Fruit fly (Drosophila melanogaster) whole organism, prepupa: ENCODE measurements around the gene Nep1.

ENCODE experiments used
- Blimp-1 ChIP-seq: fragments of 200-800 bp; sonication (Bioruptor generic); optimal IDR thresholded peaks from 3 replicates; lab custom pipeline; 2017; ENCODE audit warnings: missing biosample characterization, missing genetic modification characterization, mild to moderate bottlenecking, moderate library complexity, missing genetic modification reagents
- CG10631 ChIP-seq: fragments of 200-800 bp; sonication (Bioruptor generic); optimal IDR thresholded peaks from 2 replicates; lab custom pipeline; 2016; ENCODE audit warnings: missing biosample characterization, missing genetic modification characterization
- CG10669 ChIP-seq: fragments of 200-800 bp; sonication (Bioruptor generic); optimal IDR thresholded peaks from 3 replicates; lab custom pipeline; 2018; ENCODE audit warnings: missing biosample characterization, mild to moderate bottlenecking, missing genetic modification characterization, moderate library complexity
- CG11294 ChIP-seq: fragments of 200-800 bp; sonication (Bioruptor generic); IDR thresholded peaks from 2 replicates; pipeline ENCODE4 v1.3.6; 2022; ENCODE audit warnings: missing biosample characterization, missing genetic modification characterization
- CG11762 ChIP-seq: fragments of 200-800 bp; sonication (Bioruptor generic); optimal IDR thresholded peaks from 3 replicates; lab custom pipeline; 2016; ENCODE audit warnings: missing biosample characterization, missing genetic modification characterization; ENCODE audit not compliant: insufficient read depth
- CG11902 ChIP-seq: fragments of 200-800 bp; sonication (Bioruptor generic); optimal IDR thresholded peaks from 3 replicates; lab custom pipeline; 2016; ENCODE audit warnings: missing biosample characterization, missing genetic modification characterization
- CG15336 ChIP-seq: fragments of 200-800 bp; sonication (Bioruptor generic); IDR thresholded peaks from 2 replicates; pipeline ENCODE4 v1.3.6; 2022; ENCODE audit warnings: missing biosample characterization, missing genetic modification characterization
- CG1621 ChIP-seq: fragments of 200-800 bp; sonication (Bioruptor generic); optimal IDR thresholded peaks from 3 replicates; lab custom pipeline; 2018; ENCODE audit warnings: missing biosample characterization, mild to moderate bottlenecking, missing genetic modification characterization
- CG16779 ChIP-seq: fragments of 200-800 bp; sonication (Bioruptor generic); optimal IDR thresholded peaks from 3 replicates; lab custom pipeline; 2017; ENCODE audit warnings: missing biosample characterization, mild to moderate bottlenecking, missing genetic modification characterization
- CG31627 ChIP-seq: fragments of 200-800 bp; sonication (Bioruptor generic); optimal IDR thresholded peaks from 3 replicates; lab custom pipeline; 2016; ENCODE audit warnings: missing biosample characterization, missing genetic modification characterization
- CG32006 ChIP-seq: fragments of 200-800 bp; sonication (Bioruptor generic); optimal IDR thresholded peaks from 3 replicates; lab custom pipeline; 2017; ENCODE audit warnings: missing biosample characterization, mild to moderate bottlenecking, missing genetic modification characterization
- CG34406 ChIP-seq: fragments of 200-800 bp; sonication (Bioruptor generic); optimal IDR thresholded peaks from 3 replicates; lab custom pipeline; 2016; ENCODE audit warnings: missing biosample characterization, missing genetic modification characterization
- CG3919 ChIP-seq: fragments of 200-800 bp; sonication (Bioruptor generic); optimal IDR thresholded peaks from 3 replicates; lab custom pipeline; 2016; ENCODE audit warnings: missing biosample characterization, missing genetic modification characterization
- CG4318 ChIP-seq: fragments of 200-800 bp; sonication (Bioruptor generic); optimal IDR thresholded peaks from 3 replicates; lab custom pipeline; 2017; ENCODE audit warnings: missing biosample characterization, mild to moderate bottlenecking, missing genetic modification characterization
- CG6163 ChIP-seq: fragments of 200-800 bp; sonication (Bioruptor generic); IDR thresholded peaks from 3 replicates; pipeline ENCODE4 v1.3.6; 2022; ENCODE audit warnings: missing biosample characterization, missing genetic modification characterization
- CG6276 ChIP-seq: fragments of 200-800 bp; sonication (Bioruptor generic); optimal IDR thresholded peaks from 2 replicates; lab custom pipeline; 2017; ENCODE audit warnings: missing biosample characterization, mild to moderate bottlenecking, missing genetic modification characterization
- CG6792 ChIP-seq: fragments of 200-800 bp; sonication (Bioruptor generic); optimal IDR thresholded peaks from 3 replicates; lab custom pipeline; 2016; ENCODE audit warnings: missing biosample characterization, missing genetic modification characterization
- CG6808 ChIP-seq: fragments of 200-800 bp; sonication (Bioruptor generic); optimal IDR thresholded peaks from 3 replicates; lab custom pipeline; 2017; ENCODE audit warnings: missing biosample characterization, missing genetic modification characterization, mild to moderate bottlenecking, moderate library complexity, missing genetic modification reagents
- CG6854 ChIP-seq: fragments of 200-800 bp; sonication (Bioruptor generic); optimal IDR thresholded peaks from 2 replicates; lab custom pipeline; 2017; ENCODE audit warnings: missing biosample characterization, mild to moderate bottlenecking, missing genetic modification characterization
- CG7368 ChIP-seq: fragments of 200-800 bp; sonication (Bioruptor generic); optimal IDR thresholded peaks from 3 replicates; lab custom pipeline; 2016; ENCODE audit warnings: missing biosample characterization, missing genetic modification characterization
- CG8119 ChIP-seq: fragments of 200-800 bp; sonication (Bioruptor generic); IDR thresholded peaks from 3 replicates; pipeline ENCODE4 v1.3.6; 2022; ENCODE audit warnings: missing biosample characterization, missing genetic modification characterization
- CG8319 ChIP-seq: fragments of 200-800 bp; sonication (Bioruptor generic); optimal IDR thresholded peaks from 3 replicates; lab custom pipeline; 2016; ENCODE audit warnings: missing biosample characterization, missing genetic modification characterization
- CG8632 ChIP-seq: fragments of 200-800 bp; sonication (Bioruptor generic); optimal IDR thresholded peaks from 3 replicates; lab custom pipeline; 2016; ENCODE audit warnings: missing biosample characterization, missing genetic modification characterization
- CG9139 ChIP-seq: fragments of 200-800 bp; sonication (Bioruptor generic); optimal IDR thresholded peaks from 3 replicates; lab custom pipeline; 2017; ENCODE audit warnings: missing biosample characterization, mild to moderate bottlenecking, missing genetic modification characterization
- Eip75B ChIP-seq: fragments of 200-800 bp; sonication (Bioruptor generic); optimal IDR thresholded peaks from 3 replicates; lab custom pipeline; 2016; ENCODE audit warnings: missing biosample characterization, missing genetic modification characterization
- Eip93F ChIP-seq: fragments of 200-800 bp; sonication (Bioruptor generic); optimal IDR thresholded peaks from 2 replicates; lab custom pipeline; 2016; ENCODE audit warnings: missing biosample characterization, mild to moderate bottlenecking, missing genetic modification characterization
- Ets21C ChIP-seq: fragments of 200-800 bp; sonication (Bioruptor generic); optimal IDR thresholded peaks from 3 replicates; lab custom pipeline; 2016; ENCODE audit warnings: missing biosample characterization, missing genetic modification characterization
- Ets96B ChIP-seq: fragments of 200-800 bp; optimal IDR thresholded peaks from 2 replicates; lab custom pipeline; 2019; ENCODE audit warnings: missing biosample characterization, mild to moderate bottlenecking, missing genetic modification characterization, moderate library complexity
- Gug ChIP-seq: fragments of 200-800 bp; sonication (Bioruptor generic); IDR thresholded peaks from 2 replicates; pipeline ENCODE4 v1.3.6; 2022; ENCODE audit warnings: missing biosample characterization, missing genetic modification characterization
- Hr38 ChIP-seq: sonication (Bioruptor generic); optimal IDR thresholded peaks from 2 replicates; lab custom pipeline; 2016; ENCODE audit warnings: missing biosample characterization, missing genetic modification characterization
- Lpt ChIP-seq: fragments of 200-800 bp; sonication (Bioruptor generic); optimal IDR thresholded peaks from 3 replicates; lab custom pipeline; 2016; ENCODE audit warnings: missing biosample characterization, missing genetic modification characterization
- OdsH ChIP-seq: fragments of 200-800 bp; sonication (Bioruptor generic); optimal IDR thresholded peaks from 3 replicates; lab custom pipeline; 2016; ENCODE audit warnings: missing biosample characterization, missing genetic modification characterization
- Smox ChIP-seq: fragments of 200-800 bp; sonication (Bioruptor generic); optimal IDR thresholded peaks from 3 replicates; lab custom pipeline; 2016; ENCODE audit warnings: missing biosample characterization, missing genetic modification characterization
- Sox14 ChIP-seq: fragments of 200-800 bp; sonication (Bioruptor generic); optimal IDR thresholded peaks from 3 replicates; lab custom pipeline; 2016; ENCODE audit warnings: missing biosample characterization, missing genetic modification characterization
- Sox15 ChIP-seq: fragments of 200-800 bp; sonication (Bioruptor generic); optimal IDR thresholded peaks from 3 replicates; lab custom pipeline; 2016; ENCODE audit warnings: missing biosample characterization, missing genetic modification characterization
- achi ChIP-seq: fragments of 200-800 bp; sonication (Bioruptor generic); optimal IDR thresholded peaks from 3 replicates; lab custom pipeline; 2016; ENCODE audit warnings: missing biosample characterization, missing genetic modification characterization
- acj6 ChIP-seq: fragments of 200-800 bp; sonication (Bioruptor generic); optimal IDR thresholded peaks from 3 replicates; lab custom pipeline; 2016; ENCODE audit warnings: missing biosample characterization, missing genetic modification characterization
- cyc ChIP-seq: fragments of 200-800 bp; sonication (Bioruptor generic); optimal IDR thresholded peaks from 3 replicates; lab custom pipeline; 2016; ENCODE audit warnings: missing biosample characterization, missing genetic modification characterization
- dac ChIP-seq: fragments of 200-800 bp; sonication (Bioruptor generic); optimal IDR thresholded peaks from 2 replicates; lab custom pipeline; 2017; ENCODE audit warnings: missing biosample characterization, mild to moderate bottlenecking, missing genetic modification characterization
- dsx ChIP-seq: fragments of 200-800 bp; optimal IDR thresholded peaks from 3 replicates; lab custom pipeline; 2019; ENCODE audit warnings: missing biosample characterization, mild to moderate bottlenecking, missing genetic modification characterization, moderate library complexity; ENCODE audit not compliant: poor library complexity, severe bottlenecking
- eg ChIP-seq: fragments of 200-800 bp; sonication (Bioruptor generic); IDR thresholded peaks from 3 replicates; pipeline ENCODE4 v1.3.6; 2022; ENCODE audit warnings: missing biosample characterization, missing genetic modification characterization
- esn ChIP-seq: fragments of 200-800 bp; sonication (Bioruptor generic); optimal IDR thresholded peaks from 2 replicates; lab custom pipeline; 2016; ENCODE audit warnings: missing biosample characterization, mild to moderate bottlenecking, missing genetic modification characterization, moderate library complexity
- fd85E ChIP-seq: fragments of 200-800 bp; sonication (Bioruptor generic); optimal IDR thresholded peaks from 3 replicates; lab custom pipeline; 2016; ENCODE audit warnings: missing biosample characterization, missing genetic modification characterization
- pdm3 ChIP-seq: fragments of 200-800 bp; sonication (Bioruptor generic); optimal IDR thresholded peaks from 3 replicates; lab custom pipeline; 2016; ENCODE audit warnings: missing biosample characterization, missing genetic modification characterization
- salr ChIP-seq, 2 experiments: fragments of 200-800 bp; sonication (Bioruptor generic); optimal IDR thresholded peaks; 3 replicates each; lab custom pipeline; 2016 to 2018; ENCODE audit warnings: missing biosample characterization in 2 of 2, missing genetic modification characterization in 2 of 2, mild to moderate bottlenecking in 1 of 2
- spab ChIP-seq: fragments of 200-800 bp; sonication (Bioruptor generic); optimal IDR thresholded peaks from 2 replicates; lab custom pipeline; 2017; ENCODE audit warnings: missing biosample characterization, mild to moderate bottlenecking, missing genetic modification characterization, missing genetic modification reagents
- ss ChIP-seq, 2 experiments: fragments of 200-800 bp; sonication (Bioruptor generic); optimal IDR thresholded peaks; 2 replicates in 1 of 2; 3 replicates in 1 of 2; lab custom pipeline; 2017 to 2018; ENCODE audit warnings: mild to moderate bottlenecking in 2 of 2, missing biosample characterization in 2 of 2, missing genetic modification characterization in 2 of 2, moderate library complexity in 1 of 2
- svp ChIP-seq: fragments of 200-800 bp; sonication (Bioruptor generic); peaks from one replicate; lab custom pipeline; 2016; ENCODE audit warnings: missing biosample characterization, missing genetic modification characterization
- topi ChIP-seq: fragments of 200-800 bp; sonication (Bioruptor generic); optimal IDR thresholded peaks from 3 replicates; lab custom pipeline; 2016; ENCODE audit warnings: missing biosample characterization, missing genetic modification characterization
- vri ChIP-seq: fragments of 200-800 bp; sonication (Bioruptor generic); optimal IDR thresholded peaks from 3 replicates; lab custom pipeline; 2016; ENCODE audit warnings: missing biosample characterization, mild to moderate bottlenecking, missing genetic modification characterization

The Nep1 gene

dm6 chrX:6090809-6091667, at the start of gene Nep1, which contains the start of gene Mipp2:
Gene Nep1 (plus strand): TSS chrX:6091205.
Gene Mipp2 (minus strand): TSS chrX:6091471.
- TF ChIP-seq CG6792 (GFP tag; lab: Kevin White, UChicago): no peak
- peak; percentile 80 for TF ChIP-seq eg
- no peak for TF ChIP-seq CG1621 (tag; lab: Kevin White, UChicago)
- peak; percentile 31 for TF ChIP-seq Ets96B (tag; lab: Kevin White, UChicago)
- peak; percentile 63 for TF ChIP-seq pdm3 (GFP tag; lab: Kevin White, UChicago)
- TF ChIP-seq Hr38 (GFP tag; lab: Kevin White, UChicago): no peak
- no peak for TF ChIP-seq CG8632 (GFP tag; lab: Kevin White, UChicago)
- TF ChIP-seq CG3919: peak; percentile 54
- TF ChIP-seq ss (GFP tag; optimal IDR thresholded peaks at IDR 0.05; lab: Kevin White, UChicago): peak in 1 of 2 experiments; percentile 7
- TF ChIP-seq topi: peak; percentile 59
- no peak for TF ChIP-seq fd85E
- TF ChIP-seq Blimp-1: no peak
- no peak for TF ChIP-seq CG9139 (GFP tag; lab: Kevin White, UChicago)
- peak; percentile 80 for TF ChIP-seq svp (GFP tag; lab: Kevin White, UChicago)
- peak; percentile 76 for TF ChIP-seq CG6163
- TF ChIP-seq cyc: peak; percentile 4
- no peak for TF ChIP-seq CG11902 (GFP tag; lab: Kevin White, UChicago)
- peak; percentile 72 for TF ChIP-seq CG15336 (GFP tag; lab: Robert Waterston, UW)
- peak; percentile 63 for TF ChIP-seq CG32006 (GFP tag; lab: Kevin White, UChicago)
- no peak for TF ChIP-seq CG4318 (GFP tag; lab: Kevin White, UChicago)
- peak; percentile 39 for TF ChIP-seq CG31627 (GFP tag; lab: Kevin White, UChicago)
- peak; percentile 58 for TF ChIP-seq Sox14 (GFP tag; lab: Kevin White, UChicago)
- no peak for TF ChIP-seq salr (GFP tag; optimal IDR thresholded peaks at IDR 0.05; lab: Kevin White, UChicago)
- peak; percentile 46; the same call in 1 of the 3 replicates for TF ChIP-seq CG8119 (GFP tag; lab: Robert Waterston, UW)
- TF ChIP-seq spab (GFP tag; lab: Kevin White, UChicago): peak; percentile 17
- TF ChIP-seq esn (GFP tag; lab: Kevin White, UChicago): peak; percentile 62
- peak; percentile 56 for TF ChIP-seq CG10631 (GFP tag; lab: Kevin White, UChicago)
- TF ChIP-seq CG10669: peak; percentile 37
- peak; percentile 11 for TF ChIP-seq Ets21C (GFP tag; lab: Kevin White, UChicago)
- TF ChIP-seq CG6854: no peak
- TF ChIP-seq CG6808 (GFP tag; lab: Kevin White, UChicago): no peak
- peak; percentile 50; the same call in 1 of the 2 replicates for TF ChIP-seq Gug (GFP tag; lab: Robert Waterston, UW)
- TF ChIP-seq CG7368 (GFP tag; lab: Kevin White, UChicago): no peak
- peak; percentile 17 for TF ChIP-seq Smox
- no peak for TF ChIP-seq Eip93F (GFP tag; lab: Kevin White, UChicago)
- peak; percentile 39 for TF ChIP-seq Eip75B
- TF ChIP-seq dsx (GFP tag; lab: Kevin White, UChicago): peak; percentile 16
- peak; percentile 47 for TF ChIP-seq dac
- no peak for TF ChIP-seq CG16779
- peak; percentile 24 for TF ChIP-seq acj6
- peak; percentile 54 for TF ChIP-seq OdsH
- peak; percentile 21 for TF ChIP-seq achi (GFP tag; lab: Kevin White, UChicago)
- no peak for TF ChIP-seq CG34406 (GFP tag; lab: Kevin White, UChicago)
- peak; percentile 23 for TF ChIP-seq CG11762 (GFP tag; lab: Kevin White, UChicago)
- TF ChIP-seq CG8319 (GFP tag; lab: Kevin White, UChicago): no peak
- TF ChIP-seq CG6276 (GFP tag; lab: Kevin White, UChicago): peak; percentile 35
- TF ChIP-seq vri (GFP tag; lab: Kevin White, UChicago): no peak
- peak; percentile 67 for TF ChIP-seq CG11294
- TF ChIP-seq Sox15 (GFP tag; lab: Kevin White, UChicago): no peak
- peak; percentile 42 for TF ChIP-seq Lpt (GFP tag; lab: Kevin White, UChicago)
